Fruit fly (Drosophila melanogaster): Measurements from ENCODE around the gene CG5001.

Gene CG5001

DNA sequence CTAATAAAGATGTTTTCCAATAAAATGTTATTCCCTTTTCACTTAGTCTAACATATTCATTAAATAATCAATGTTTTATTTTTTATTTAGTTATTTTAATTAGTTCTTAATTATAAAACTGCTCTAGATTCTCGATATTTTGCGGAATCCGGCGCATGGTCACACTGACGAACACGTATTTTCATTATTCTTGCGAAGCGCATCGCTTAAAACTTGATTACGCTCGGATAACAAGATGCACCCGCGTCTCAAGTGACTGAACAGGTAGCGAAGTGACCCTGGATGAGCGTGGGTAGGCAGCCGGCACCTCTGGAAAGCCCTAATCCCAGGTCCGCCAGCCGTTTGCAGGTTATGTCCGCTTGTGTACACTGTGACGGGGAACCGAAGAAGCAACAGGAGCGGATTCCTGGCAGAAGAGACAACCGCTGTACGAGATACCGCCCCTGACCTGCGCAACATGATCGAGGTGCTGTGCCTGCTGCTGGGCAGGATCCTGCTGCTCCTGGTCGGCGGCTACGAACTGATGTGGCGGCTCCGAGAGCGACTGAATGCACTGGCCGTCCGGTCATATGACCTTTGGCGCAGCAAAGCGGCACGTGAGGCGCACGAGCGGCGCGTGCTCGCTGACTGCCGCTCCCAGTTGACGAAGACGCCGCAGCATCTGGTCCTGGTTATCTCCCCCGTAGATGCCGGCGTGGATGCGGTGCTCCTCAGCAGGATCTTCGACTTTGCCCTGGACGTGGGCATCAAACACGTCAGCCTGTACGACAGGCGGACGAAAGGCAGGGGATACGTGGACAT lies 26.8 kb upstream of the CG5001 start, which contains the start of gene Tango14:
Gene Tango14, plus strand, starts transcription at position 143 of the 801 bp plus-strand sequence.
- TF ChIP-seq CG10565 (GFP tag; optimal IDR thresholded peaks at IDR 0.05) = no peak
- peak; percentile 96 for TF ChIP-seq sd (tag; optimal IDR thresholded peaks at IDR 0.05)
- no peak for TF ChIP-seq gem (tag; optimal IDR thresholded peaks at IDR 0.05)
- TF ChIP-seq Bgb (GFP tag; IDR thresholded peaks at IDR 0.05; ENCODE audit: partially characterized antibody) = peak; percentile 45; the same call in 1 of the 2 replicates
- TF ChIP-seq pita (GFP tag; optimal IDR thresholded peaks at IDR 0.05) = no peak
- TF ChIP-seq MESR4 (GFP tag; optimal IDR thresholded peaks at IDR 0.05) = peak; percentile 88
- peak; percentile 68 for TF ChIP-seq cwo (GFP tag; optimal IDR thresholded peaks at IDR 0.05)
- peak; percentile 24 for TF ChIP-seq CG9797 (GFP tag; optimal IDR thresholded peaks at IDR 0.05)
- TF ChIP-seq Spps (tag; optimal IDR thresholded peaks at IDR 0.05) = no peak
- TF ChIP-seq mam (GFP tag; optimal IDR thresholded peaks at IDR 0.05) = no peak
- TF ChIP-seq hb (GFP tag; IDR thresholded peaks at IDR 0.05; ENCODE audit: partially characterized antibody) = 0 out of 3 replicates have a peak, but pooled peaks have one; percentile 52
- TF ChIP-seq Rfx (GFP tag; IDR thresholded peaks at IDR 0.05) = 0 out of 2 replicates have a peak, but pooled peaks have one; percentile 19
- 0 out of 3 replicates have a peak, but pooled peaks have one; percentile 22 for TF ChIP-seq vnd (GFP tag; IDR thresholded peaks at IDR 0.05; ENCODE audit: partially characterized antibody)
- TF ChIP-seq inv (GFP tag; IDR thresholded peaks at IDR 0.05; ENCODE audit: partially characterized antibody) = 0 out of 2 replicates have a peak, but pooled peaks have one; percentile 18
- no peak for TF ChIP-seq CG17328 (GFP tag; IDR thresholded peaks at IDR 0.05)
- TF ChIP-seq lbe (GFP tag; optimal IDR thresholded peaks at IDR 0.05) = no peak
- TF ChIP-seq CG30020 (tag; optimal IDR thresholded peaks at IDR 0.05) = no peak
- no peak for TF ChIP-seq CG1602 (GFP tag; optimal IDR thresholded peaks at IDR 0.05)
- no peak for TF ChIP-seq croc (GFP tag; conservative IDR thresholded peaks at IDR 0.05)
- TF ChIP-seq tna (GFP tag; IDR thresholded peaks at IDR 0.05; ENCODE audit: partially characterized antibody) = peak; percentile 46; the same call in 1 of the 2 replicates
- no peak for TF ChIP-seq Oaz (GFP tag; IDR thresholded peaks at IDR 0.05)
- 0 out of 3 replicates have a peak, but pooled peaks have one; percentile 28 for TF ChIP-seq zfh1 (GFP tag; IDR thresholded peaks at IDR 0.05)
- no peak for TF ChIP-seq Eip74EF (GFP tag; optimal IDR thresholded peaks at IDR 0.05)
- TF ChIP-seq lola (GFP tag; optimal IDR thresholded peaks at IDR 0.05) = peak in 1 of 3 experiments; percentile 14
- no peak for TF ChIP-seq cato (GFP tag; optimal IDR thresholded peaks at IDR 0.05; ENCODE audit: borderline replicate concordance)
- TF ChIP-seq row (GFP tag; IDR thresholded peaks at IDR 0.05) = 0 out of 3 replicates have a peak, but pooled peaks have one; percentile 53
- TF ChIP-seq bcd (GFP tag; optimal IDR thresholded peaks at IDR 0.05) = no peak
- TF ChIP-seq MBD-R2 (GFP tag; IDR thresholded peaks at IDR 0.05) = peak; percentile 55
- TF ChIP-seq Rx (GFP tag; IDR thresholded peaks at IDR 0.05) = 0 out of 2 replicates have a peak, but pooled peaks have one; percentile 2
- no peak for TF ChIP-seq grn (GFP tag; optimal IDR thresholded peaks at IDR 0.05)
- no peak for TF ChIP-seq ATbp (GFP tag; optimal IDR thresholded peaks at IDR 0.05)
- peak; percentile 34 for TF ChIP-seq CG4617 (GFP tag; optimal IDR thresholded peaks at IDR 0.05; ENCODE audit: borderline replicate concordance)
- no peak for TF ChIP-seq Ptx1 (GFP tag; IDR thresholded peaks at IDR 0.05)
- TF ChIP-seq CG13624 (GFP tag; optimal IDR thresholded peaks at IDR 0.05) = no peak
- TF ChIP-seq nerfin-2 (GFP tag; IDR thresholded peaks at IDR 0.05; ENCODE audit: partially characterized antibody) = peak; percentile 52; the same call in 1 of the 2 replicates
- TF ChIP-seq CG5180 (GFP tag; optimal IDR thresholded peaks at IDR 0.05) = no peak
- TF ChIP-seq Dp (GFP tag; optimal IDR thresholded peaks at IDR 0.05) = no peak
- TF ChIP-seq Dll (GFP tag; IDR thresholded peaks at IDR 0.05; ENCODE audit: partially characterized antibody) = 0 out of 4 replicates have a peak, but pooled peaks have one; percentile 20
- TF ChIP-seq sens (GFP tag) = peak; percentile 59
- peak; percentile 14 for TF ChIP-seq CG3995 (GFP tag; optimal IDR thresholded peaks at IDR 0.05)
- TF ChIP-seq CG14710 (tag; optimal IDR thresholded peaks at IDR 0.05) = peak; percentile 32
- no peak for TF ChIP-seq Lhr (GFP tag; optimal IDR thresholded peaks at IDR 0.05)
- peak; percentile 37 for TF ChIP-seq Ets65A (GFP tag)
- TF ChIP-seq chinmo (GFP tag; IDR thresholded peaks at IDR 0.05; ENCODE audit: partially characterized antibody) = 0 out of 4 replicates have a peak, but pooled peaks have one; percentile 34
- TF ChIP-seq CG6683 (GFP tag; optimal IDR thresholded peaks at IDR 0.05) = no peak
- no peak for TF ChIP-seq Mes4 (GFP tag; optimal IDR thresholded peaks at IDR 0.05)

Measured in whole organism, embryonic.